Fruit fly (Drosophila melanogaster) whole organism, embryonic: ENCODE measurements around the gene CG14669.
A peak's percentile ranks its signal among the peaks of the same experiment; 100 is the strongest.

Experiments
- Atf-2 ChIP-seq: fragments of 200-800 bp; sonication (Bioruptor generic); optimal IDR thresholded peaks from 2 replicates; lab custom pipeline; 2016; ENCODE audit warnings: missing biosample characterization, missing genetic modification characterization
- Blimp-1 ChIP-seq: fragments of 200-800 bp; sonication (Bioruptor generic); optimal IDR thresholded peaks from 3 replicates; lab custom pipeline; 2018; ENCODE audit warnings: missing biosample characterization, missing genetic modification characterization, mild to moderate bottlenecking, moderate library complexity, missing genetic modification reagents
- CG12104 ChIP-seq: fragments of 200-800 bp; sonication (Bioruptor generic); optimal IDR thresholded peaks from 3 replicates; lab custom pipeline; 2016; ENCODE audit warnings: missing biosample characterization, missing genetic modification characterization
- CG13775 ChIP-seq: fragments of 200-800 bp; sonication (Bioruptor generic); optimal IDR thresholded peaks from 3 replicates; lab custom pipeline; 2017; ENCODE audit warnings: missing biosample characterization, mild to moderate bottlenecking, missing genetic modification characterization
- CG13894 ChIP-seq: fragments of 200-800 bp; sonication (Bioruptor generic); optimal IDR thresholded peaks from 3 replicates; lab custom pipeline; 2018; ENCODE audit warnings: missing biosample characterization, mild to moderate bottlenecking, missing genetic modification characterization, moderate library complexity
- CG17385 ChIP-seq: fragments of 200-800 bp; sonication (Bioruptor generic); optimal IDR thresholded peaks from 3 replicates; lab custom pipeline; 2018; ENCODE audit warnings: missing biosample characterization, mild to moderate bottlenecking, missing genetic modification characterization
- CG34224 ChIP-seq: fragments of 200-800 bp; sonication (Bioruptor generic); IDR thresholded peaks from 3 replicates; pipeline ENCODE4 v1.3.6; 2022; ENCODE audit warnings: missing biosample characterization, missing genetic modification characterization; ENCODE audit not compliant: partially characterized antibody
- CG34422 ChIP-seq: fragments of 200-800 bp; sonication (Bioruptor generic); IDR thresholded peaks from 3 replicates; pipeline ENCODE4 v1.3.6; 2022; ENCODE audit warnings: missing biosample characterization, missing genetic modification characterization
- CG7839 ChIP-seq: fragments of 200-800 bp; sonication (Bioruptor generic); optimal IDR thresholded peaks from 3 replicates; lab custom pipeline; 2018; ENCODE audit warnings: missing biosample characterization, mild to moderate bottlenecking, missing genetic modification characterization, moderate library complexity
- CG7987 ChIP-seq: fragments of 200-800 bp; sonication (Bioruptor generic); optimal IDR thresholded peaks from 2 replicates; lab custom pipeline; 2018; ENCODE audit warnings: missing biosample characterization, mild to moderate bottlenecking, missing genetic modification characterization, moderate library complexity
- CG9437 ChIP-seq: fragments of 200-800 bp; sonication (Bioruptor generic); optimal IDR thresholded peaks from 2 replicates; lab custom pipeline; 2018; ENCODE audit warnings: missing biosample characterization, mild to moderate bottlenecking, missing genetic modification characterization
- Deaf1 ChIP-seq: fragments of 200-800 bp; optimal IDR thresholded peaks from 3 replicates; lab custom pipeline; 2019; ENCODE audit warnings: missing biosample characterization, mild to moderate bottlenecking, missing genetic modification characterization, moderate library complexity
- Dip2 ChIP-seq: fragments of 200-800 bp; sonication (Bioruptor generic); IDR thresholded peaks from 2 replicates; pipeline ENCODE4 v1.3.6; 2022; ENCODE audit warnings: missing biosample characterization, missing genetic modification characterization
- Drgx ChIP-seq: fragments of 200-800 bp; sonication (Bioruptor generic); IDR thresholded peaks from 2 replicates; pipeline ENCODE4 v1.3.6; 2022; ENCODE audit warnings: missing biosample characterization, missing genetic modification characterization
- Ets65A ChIP-seq: fragments of 200-800 bp; sonication (Bioruptor generic); peaks from one replicate; lab custom pipeline; 2016; ENCODE audit warnings: missing biosample characterization, missing genetic modification characterization
- Ets97D ChIP-seq: fragments of 200-800 bp; sonication (Bioruptor generic); optimal IDR thresholded peaks from 3 replicates; lab custom pipeline; 2016; ENCODE audit warnings: missing biosample characterization, missing genetic modification characterization
- HHEX ChIP-seq: fragments of 200-800 bp; sonication (Bioruptor generic); optimal IDR thresholded peaks from 3 replicates; lab custom pipeline; 2017; ENCODE audit warnings: missing biosample characterization, mild to moderate bottlenecking, missing genetic modification characterization, missing genetic modification reagents
- Hey ChIP-seq: fragments of 200-800 bp; sonication (Bioruptor generic); optimal IDR thresholded peaks from 3 replicates; lab custom pipeline; 2018; ENCODE audit warnings: missing biosample characterization, mild to moderate bottlenecking, missing genetic modification characterization
- MBD-R2 ChIP-seq: fragments of 200-800 bp; sonication (Bioruptor generic); IDR thresholded peaks from 2 replicates; pipeline ENCODE4 v1.3.6; 2022; ENCODE audit warnings: missing biosample characterization, missing genetic modification characterization
- Neu2 ChIP-seq: fragments of 200-800 bp; sonication (Bioruptor generic); optimal IDR thresholded peaks from 3 replicates; lab custom pipeline; 2016; ENCODE audit warnings: missing biosample characterization, missing genetic modification characterization, borderline replicate concordance
- Pdp1 ChIP-seq, 2 experiments: fragments of 200-800 bp; sonication (Bioruptor generic); optimal IDR thresholded peaks; 3 replicates each; lab custom pipeline; 2016; ENCODE audit warnings: missing biosample characterization in 2 of 2, missing genetic modification characterization in 2 of 2, mild to moderate bottlenecking in 1 of 2, moderate library complexity in 1 of 2
- Vsx1 ChIP-seq: fragments of 200-800 bp; sonication (Bioruptor generic); optimal IDR thresholded peaks from 2 replicates; lab custom pipeline; 2017; ENCODE audit warnings: missing biosample characterization, mild to moderate bottlenecking, missing genetic modification characterization, missing genetic modification reagents
- Xrp1 ChIP-seq: fragments of 200-800 bp; sonication (Bioruptor generic); IDR thresholded peaks from 2 replicates; pipeline ENCODE4 v1.3.6; 2022; ENCODE audit warnings: missing biosample characterization, missing genetic modification characterization
- abd-A ChIP-seq: fragments of 200-800 bp; sonication (Bioruptor generic); optimal IDR thresholded peaks from 3 replicates; lab custom pipeline; 2019; ENCODE audit warnings: missing biosample characterization, mild to moderate bottlenecking, missing genetic modification characterization, moderate library complexity
- aop ChIP-seq: fragments of 200-800 bp; sonication (Bioruptor generic); IDR thresholded peaks from 2 replicates; pipeline ENCODE4 v1.3.6; 2022; ENCODE audit warnings: missing biosample characterization, missing genetic modification characterization
- chinmo ChIP-seq: fragments of 200-800 bp; sonication (Bioruptor generic); IDR thresholded peaks from 4 replicates; pipeline ENCODE4 v1.3.6; 2022; ENCODE audit warnings: missing biosample characterization, missing genetic modification characterization; ENCODE audit not compliant: partially characterized antibody
- da ChIP-seq: fragments of 200-800 bp; sonication (Bioruptor generic); optimal IDR thresholded peaks from 2 replicates; lab custom pipeline; 2016; ENCODE audit warnings: missing biosample characterization, missing genetic modification characterization
- en ChIP-seq: fragments of 200-800 bp; sonication (Bioruptor generic); optimal IDR thresholded peaks from 2 replicates; lab custom pipeline; 2016; ENCODE audit warnings: missing biosample characterization, missing genetic modification characterization
- ewg ChIP-seq: fragments of 200-800 bp; sonication (Bioruptor generic); optimal IDR thresholded peaks from 3 replicates; lab custom pipeline; 2017; ENCODE audit warnings: mild to moderate bottlenecking, missing biosample characterization, missing genetic modification reagents, missing genetic modification characterization
- fru ChIP-seq: fragments of >200 bp; optimal IDR thresholded peaks from 2 replicates; lab custom pipeline; 2017
- ftz-f1 ChIP-seq: fragments of 200-800 bp; sonication (Bioruptor generic); optimal IDR thresholded peaks from 2 replicates; lab custom pipeline; 2016; ENCODE audit warnings: missing biosample characterization, missing genetic modification characterization
- hkb ChIP-seq, 2 experiments: fragments of 200-800 bp in 1 of 2; fragments of >200 bp in 1 of 2; sonication (Bioruptor generic) in 1 of 2; IDR thresholded peaks in 1 of 2; optimal IDR thresholded peaks in 1 of 2; 2 replicates each; pipeline versions ENCODE4 v1.3.6 to Lab custom; 2017 to 2022; ENCODE audit warnings: missing biosample characterization in 1 of 2, missing genetic modification characterization in 1 of 2
- jumu ChIP-seq: fragments of 200-800 bp; sonication (Bioruptor generic); optimal IDR thresholded peaks from 3 replicates; lab custom pipeline; 2016; ENCODE audit warnings: missing biosample characterization, missing genetic modification characterization
- kni ChIP-seq: fragments of 200-800 bp; sonication (Bioruptor generic); optimal IDR thresholded peaks from 3 replicates; lab custom pipeline; 2017; ENCODE audit warnings: mild to moderate bottlenecking, missing biosample characterization, missing genetic modification reagents, missing genetic modification characterization
- lab ChIP-seq: fragments of 200-800 bp; sonication (Bioruptor generic); optimal IDR thresholded peaks from 3 replicates; lab custom pipeline; 2017; ENCODE audit warnings: missing biosample characterization, missing genetic modification characterization, mild to moderate bottlenecking, moderate library complexity, missing genetic modification reagents
- onecut ChIP-seq: fragments of 200-800 bp; sonication (Bioruptor generic); IDR thresholded peaks from 2 replicates; pipeline ENCODE4 v1.3.6; 2022; ENCODE audit warnings: missing biosample characterization, missing genetic modification characterization
- prd ChIP-seq, 3 experiments: fragments of >200 bp in 2 of 3; fragments of 200-800 bp in 1 of 3; sonication (Bioruptor generic) in 1 of 3; optimal IDR thresholded peaks in 2 of 3; IDR thresholded peaks in 1 of 3; 2 replicates in 2 of 3; 3 replicates in 1 of 3; pipeline versions ENCODE4 v1.3.6 to Lab custom; 2017 to 2022; ENCODE audit warnings: missing biosample characterization in 1 of 3, missing genetic modification characterization in 1 of 3
- pros ChIP-seq: fragments of 200-800 bp; sonication (Bioruptor generic); optimal IDR thresholded peaks from 3 replicates; lab custom pipeline; 2019; ENCODE audit warnings: missing biosample characterization, mild to moderate bottlenecking, missing genetic modification characterization, moderate library complexity
- rib ChIP-seq: fragments of 200-800 bp; sonication (Bioruptor generic); IDR thresholded peaks from 2 replicates; pipeline ENCODE4 v1.3.6; 2022; ENCODE audit warnings: missing biosample characterization, missing genetic modification characterization
- shn ChIP-seq: fragments of 200-800 bp; sonication (Bioruptor generic); optimal IDR thresholded peaks from 3 replicates; lab custom pipeline; 2016; ENCODE audit warnings: missing biosample characterization, missing genetic modification characterization
- slp2 ChIP-seq: fragments of 200-800 bp; sonication (Bioruptor generic); optimal IDR thresholded peaks from 2 replicates; lab custom pipeline; 2016; ENCODE audit warnings: missing biosample characterization, missing genetic modification characterization
- tgo ChIP-seq: fragments of 200-800 bp; sonication (Bioruptor generic); IDR thresholded peaks from 3 replicates; pipeline ENCODE4 v1.3.6; 2022; ENCODE audit warnings: missing biosample characterization, missing genetic modification characterization
- twi ChIP-seq: fragments of 200-800 bp; optimal IDR thresholded peaks from 2 replicates; lab custom pipeline; 2019; ENCODE audit warnings: missing biosample characterization, mild to moderate bottlenecking, missing genetic modification characterization, moderate library complexity
- yki ChIP-seq: fragments of >200 bp; optimal IDR thresholded peaks from 3 replicates; lab custom pipeline; 2018

The CG14669 gene

DNA sequence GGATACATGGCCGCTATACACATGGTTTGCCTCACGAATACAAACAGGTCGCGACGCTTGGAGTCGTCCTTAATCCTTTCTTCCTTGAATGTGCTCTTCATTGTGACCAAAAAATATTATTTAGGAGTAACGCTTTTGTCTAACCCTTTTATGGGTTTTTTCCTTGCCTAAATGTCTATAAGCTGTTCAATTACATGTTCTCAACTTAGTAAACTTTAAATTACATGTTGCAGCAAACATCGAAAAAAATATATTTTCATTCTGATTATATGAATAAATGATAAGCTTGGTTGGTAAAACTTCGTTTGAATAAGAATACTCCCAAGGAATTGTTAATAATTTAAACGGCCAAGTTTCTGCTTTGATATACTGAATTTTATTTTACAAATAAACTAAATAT is 15.2 kb upstream of the CG14669 start, which contains the start of gene Or83a:
Gene Or83a (minus strand): TSS at position 101 of the 400 bp plus-strand sequence.
- TF ChIP-seq slp2 (GFP tag; lab: Kevin White, UChicago) (no peak), CG9437 (no peak), ewg (no peak), aop (GFP tag; lab: Robert Waterston, UW) (no peak), CG12104 (GFP tag; lab: Kevin White, UChicago) (no peak), lab (GFP tag; lab: Kevin White, UChicago) (no peak), Pdp1 (GFP tag; optimal IDR thresholded peaks at IDR 0.05; lab: Kevin White, UChicago) (no peak), fru (lab: Kevin White, UChicago) (no peak), CG7987 (GFP tag; lab: Kevin White, UChicago) (no peak), Vsx1 (GFP tag; lab: Kevin White, UChicago) (no peak), Atf-2 (GFP tag; lab: Kevin White, UChicago) (no peak), Xrp1 (GFP tag; lab: Robert Waterston, UW) (no peak), CG7839 (no peak), Dip2 (GFP tag; lab: Robert Waterston, UW) (no peak), tgo (no peak), CG13775 (GFP tag; lab: Kevin White, UChicago) (no peak)

DNA sequence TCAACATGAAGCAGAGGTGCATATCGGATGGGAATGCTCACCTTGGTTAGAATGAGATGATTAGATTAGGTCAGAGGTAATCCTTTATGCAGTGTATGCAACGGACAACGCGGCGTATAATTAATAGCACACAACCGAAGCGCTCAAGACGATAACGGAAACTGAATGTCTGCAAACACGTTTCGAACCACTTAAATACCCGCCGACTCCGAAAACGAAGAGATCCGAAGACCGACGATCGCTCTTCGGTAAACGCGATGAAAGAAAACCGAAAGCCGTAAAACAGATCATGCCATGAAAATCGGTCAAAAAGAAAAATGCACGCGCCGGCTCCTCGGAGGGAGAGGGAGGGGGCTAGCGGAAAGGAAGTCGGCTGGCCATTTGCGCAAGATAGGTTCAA is 10.4 kb upstream of the CG14669 start, which contains the start of gene CG2663:
Gene CG2663 (minus strand): TSS at position 173 of the 400 bp plus-strand sequence.
- TF ChIP-seq Blimp-1 (peak; percentile 25), CG17385 (GFP tag; lab: Kevin White, UChicago) (no peak), CG34224 (GFP tag; lab: Robert Waterston, UW) (no peak), rib (no peak), da (GFP tag; lab: Kevin White, UChicago) (no peak), CG13894 (tag; lab: Kevin White, UChicago) (no peak), en (no peak), hkb (optimal IDR thresholded peaks at IDR 0.05; lab: Kevin White, UChicago) (no peak), hkb (GFP tag; IDR thresholded peaks at IDR 0.05; lab: Robert Waterston, UW) (no peak), Ets97D (no peak), HHEX (GFP tag; lab: Kevin White, UChicago) (no peak), Ets65A (GFP tag; lab: Kevin White, UChicago) (no peak), Deaf1 (tag; lab: Kevin White, UChicago) (peak; percentile 92), kni (GFP tag; lab: Kevin White, UChicago) (peak; percentile 0), Neu2 (GFP tag; lab: Kevin White, UChicago) (peak; percentile 10), chinmo (GFP tag; lab: Robert Waterston, UW) (0 out of 4 replicates have a peak, but pooled peaks have one; percentile 20), MBD-R2 (no peak), pros (GFP tag; lab: Kevin White, UChicago) (peak; percentile 4), yki (lab: Kevin White, UChicago) (no peak), twi (tag; lab: Kevin White, UChicago) (no peak), Hey (tag; lab: Kevin White, UChicago) (no peak), shn (GFP tag; lab: Kevin White, UChicago) (no peak), jumu (no peak)

DNA sequence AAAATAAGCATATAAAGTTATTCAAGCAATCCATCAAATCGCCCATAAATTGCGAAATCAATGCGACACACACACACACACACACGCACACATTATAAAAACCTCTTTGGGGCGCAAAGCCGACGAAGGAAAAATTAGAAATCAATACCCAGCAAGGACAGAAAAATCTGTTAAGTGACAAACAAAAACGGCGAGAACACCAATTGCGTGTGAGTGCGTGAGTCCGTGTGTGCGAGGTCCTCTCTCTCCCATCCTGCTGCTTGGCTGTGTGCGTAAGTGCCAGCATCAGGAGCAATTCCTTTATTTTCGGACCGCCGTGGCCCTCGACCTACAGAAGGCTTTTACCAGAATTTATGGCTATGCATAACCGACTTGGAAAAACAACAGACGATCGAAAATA is 2.0 kb upstream of the CG14669 start, which contains the start of gene Orco:
Gene Orco (minus strand): TSS at position 101 of the 400 bp plus-strand sequence.
- TF ChIP-seq abd-A (tag; lab: Kevin White, UChicago), result peak; percentile 45
- TF ChIP-seq onecut (GFP tag; lab: Robert Waterston, UW), result peak; percentile 77
- TF ChIP-seq prd (optimal IDR thresholded peaks at IDR 0.05; lab: Kevin White, UChicago), result no peak
- 0 out of 3 replicates have a peak, but pooled peaks have one; percentile 5 for TF ChIP-seq prd (GFP tag; IDR thresholded peaks at IDR 0.05; lab: Robert Waterston, UW)
- TF ChIP-seq ftz-f1, result no peak
- TF ChIP-seq Drgx (GFP tag; lab: Robert Waterston, UW), result no peak
- 0 out of 3 replicates have a peak, but pooled peaks have one; percentile 24 for TF ChIP-seq CG34422
